Fruit fly (Drosophila melanogaster): Measurements from ENCODE around the gene CG5235.

DNA sequence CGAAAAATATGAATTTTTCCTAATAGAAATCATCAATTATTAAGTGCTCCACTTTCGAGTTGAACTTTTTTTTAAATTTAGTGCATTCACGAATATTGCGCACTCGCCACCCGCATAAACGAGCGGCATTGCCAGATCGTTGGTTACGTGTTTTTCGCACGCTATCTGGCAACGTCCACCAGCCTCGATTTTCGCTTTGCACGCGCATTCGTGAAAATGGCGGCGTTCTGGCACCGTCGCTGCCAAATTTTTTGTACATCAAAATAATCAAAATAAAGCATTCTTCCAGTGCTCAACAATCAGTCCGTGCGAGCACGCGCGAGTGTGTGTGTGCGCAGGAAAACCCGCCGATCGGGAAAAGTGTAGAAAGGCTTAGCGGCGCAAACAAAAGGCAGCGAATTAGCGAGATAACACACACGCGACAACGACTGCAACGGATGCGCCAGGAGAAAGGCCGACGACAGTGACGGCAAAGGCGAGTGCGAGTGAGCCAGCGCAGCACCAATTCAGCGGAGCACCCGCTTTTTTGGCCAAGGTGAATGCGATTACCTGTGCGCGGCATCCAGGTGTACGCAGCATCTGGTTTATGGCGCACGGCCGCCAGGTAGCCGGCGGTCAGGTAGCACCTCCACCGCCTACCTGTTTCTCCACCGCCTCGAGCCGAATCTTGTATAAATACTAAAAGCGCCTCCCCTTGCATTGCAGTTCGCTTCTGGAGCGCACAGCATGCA, 23.6 kb upstream of the CG5235 start:
- TF ChIP-seq CG10348 (GFP tag; IDR thresholded peaks at IDR 0.05): no peak
- peak; percentile 38 for TF ChIP-seq EcR (GFP tag; optimal IDR thresholded peaks at IDR 0.05)
- TF ChIP-seq CG9948 (tag; optimal IDR thresholded peaks at IDR 0.05): peak; percentile 66
- no peak for TF ChIP-seq CG14655 (GFP tag; optimal IDR thresholded peaks at IDR 0.05)
- TF ChIP-seq Snoo (tag; optimal IDR thresholded peaks at IDR 0.05): peak; percentile 82
- TF ChIP-seq rn (GFP tag; IDR thresholded peaks at IDR 0.05): peak; percentile 52
- peak; percentile 90 for TF ChIP-seq Ets98B (GFP tag; IDR thresholded peaks at IDR 0.05)
- no peak for TF ChIP-seq CG13204 (GFP tag; optimal IDR thresholded peaks at IDR 0.05)
- TF ChIP-seq Pif1A (GFP tag; optimal IDR thresholded peaks at IDR 0.05): no peak
- TF ChIP-seq CG34367 (tag; optimal IDR thresholded peaks at IDR 0.05): peak; percentile 70
- TF ChIP-seq fd96Ca (GFP tag; IDR thresholded peaks at IDR 0.05): peak; percentile 90

Measured in whole organism, pupa.